Worm (Caenorhabditis elegans) whole organism, midembryonic: ENCODE measurements around the gene srd-67.
"Not testable (repeated sequence)": the region's sequence is repeated elsewhere in the genome, so short reads cannot be mapped to it uniquely, and the experiment has no call there.

ENCODE experiments used
- T22C8.4 ChIP-seq: fragments of 200-800 bp; sonication (Bioruptor generic); IDR thresholded peaks from 2 replicates; pipeline ENCODE4 v1.3.6; 2022; ENCODE audit warnings: missing genetic modification characterization, missing compliant biosample characterization
- cog-1 ChIP-seq: sonication (generic microtip); optimal IDR thresholded peaks from 2 replicates; lab custom pipeline; 2016; ENCODE audit warnings: missing genetic modification characterization, missing compliant biosample characterization
- flt-1 ChIP-seq: fragments of 200-800 bp; sonication (Bioruptor generic); IDR thresholded peaks from 2 replicates; pipeline ENCODE4 v1.3.6; 2022; ENCODE audit warnings: missing genetic modification characterization, missing compliant biosample characterization
- klf-2 ChIP-seq: fragments of 200-800 bp; sonication (Bioruptor generic); conservative IDR thresholded peaks from 2 replicates; pipeline ENCODE4 v1.3.6; 2022; ENCODE audit warnings: missing genetic modification reagents, missing genetic modification characterization, missing compliant biosample characterization
- med-1 ChIP-seq: sonication (generic microtip); optimal IDR thresholded peaks from 2 replicates; lab custom pipeline; 2017; ENCODE audit warnings: missing genetic modification characterization, mild to moderate bottlenecking, missing compliant biosample characterization, antibody characterized with exemption, missing genetic modification reagents; ENCODE audit not compliant: insufficient read depth
- ref-1 ChIP-seq: fragments of 200-800 bp; sonication (Bioruptor generic); conservative IDR thresholded peaks from 2 replicates; pipeline ENCODE4 v1.3.6; 2022; ENCODE audit warnings: missing genetic modification reagents, missing genetic modification characterization, missing compliant biosample characterization
- tab-1 ChIP-seq: fragments of 200-800 bp; sonication (Bioruptor generic); IDR thresholded peaks from 2 replicates; pipeline ENCODE4 v1.3.6; 2022; ENCODE audit warnings: missing genetic modification characterization, missing compliant biosample characterization
- ztf-23 ChIP-seq: fragments of 200-800 bp; sonication (Bioruptor generic); IDR thresholded peaks from 2 replicates; pipeline ENCODE4 v1.3.6; 2022; ENCODE audit warnings: missing genetic modification reagents, missing genetic modification characterization, missing compliant biosample characterization
- ztf-29 ChIP-seq: fragments of 200-800 bp; sonication (Bioruptor generic); IDR thresholded peaks from 2 replicates; pipeline ENCODE4 v1.3.6; 2022; ENCODE audit warnings: missing genetic modification reagents, missing genetic modification characterization, missing compliant biosample characterization

The srd-67 gene

DNA sequence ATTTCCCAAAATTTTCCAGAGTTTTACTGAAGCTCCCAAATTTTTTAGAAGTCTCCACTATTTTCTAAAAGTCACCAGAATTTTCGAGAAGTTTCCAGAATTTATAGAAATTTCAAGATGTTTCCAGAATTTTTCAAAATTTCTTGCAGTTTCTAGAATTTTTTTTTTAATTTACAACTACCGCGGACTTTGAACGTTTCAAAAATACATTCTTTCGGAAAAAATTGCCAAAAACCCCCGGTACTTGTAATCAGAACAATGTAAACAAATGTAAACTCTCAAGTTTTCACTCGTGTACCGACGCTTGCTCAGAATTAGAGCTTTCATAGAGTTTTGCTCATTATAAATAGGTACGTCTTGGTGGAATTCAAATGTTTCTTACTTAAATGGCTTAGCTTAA lies 27.1 kb upstream of the srd-67 start, which contains the start of gene fbxa-39:
Gene fbxa-39, plus strand, starts transcription at position 301 of the 400 bp plus-strand sequence.
- no peak for TF ChIP-seq cog-1 (tag; lab: Kevin White, UChicago)
- no peak for TF ChIP-seq ref-1 (GFP tag; lab: Robert Waterston, UW)
- no peak for TF ChIP-seq ztf-29 (GFP tag; lab: Robert Waterston, UW)
- TF ChIP-seq tab-1, result no peak
- no peak for TF ChIP-seq klf-2 (GFP tag; lab: Robert Waterston, UW)
- TF ChIP-seq med-1, result no peak
- no peak for TF ChIP-seq T22C8.4 (GFP tag; lab: Robert Waterston, UW)
- no peak for TF ChIP-seq ztf-23 (GFP tag; lab: Robert Waterston, UW)
- TF ChIP-seq flt-1, result no peak

DNA sequence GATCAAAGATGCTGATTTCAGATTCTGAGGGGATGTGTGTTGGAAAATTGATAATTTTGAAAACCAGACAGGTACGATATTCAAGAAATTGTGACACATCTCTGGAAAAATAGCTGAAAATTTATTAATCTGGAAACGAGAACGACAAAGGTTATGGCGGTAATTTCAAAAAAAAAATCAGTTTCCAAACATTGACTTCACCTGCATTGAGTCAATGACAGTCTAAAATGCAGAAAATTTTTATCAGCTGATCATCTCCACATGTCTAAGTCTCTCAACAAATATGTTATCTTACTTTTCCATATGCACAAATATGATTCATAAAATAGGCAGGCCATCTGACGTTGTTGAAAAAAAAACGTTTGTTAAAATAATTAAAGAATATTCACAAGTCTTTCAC lies 26.4 kb upstream of the srd-67 start, which contains the start of gene fbxa-48:
Gene fbxa-48, minus strand, starts transcription at position 101 of the 400 bp plus-strand sequence.
- TF ChIP-seq flt-1 (no peak), cog-1 (tag; lab: Kevin White, UChicago) (no peak), ztf-29 (GFP tag; lab: Robert Waterston, UW) (no peak), ztf-23 (GFP tag; lab: Robert Waterston, UW) (no peak), T22C8.4 (GFP tag; lab: Robert Waterston, UW) (no peak), med-1 (no peak), ref-1 (GFP tag; lab: Robert Waterston, UW) (no peak), tab-1 (no peak), klf-2 (GFP tag; lab: Robert Waterston, UW) (no peak)

DNA sequence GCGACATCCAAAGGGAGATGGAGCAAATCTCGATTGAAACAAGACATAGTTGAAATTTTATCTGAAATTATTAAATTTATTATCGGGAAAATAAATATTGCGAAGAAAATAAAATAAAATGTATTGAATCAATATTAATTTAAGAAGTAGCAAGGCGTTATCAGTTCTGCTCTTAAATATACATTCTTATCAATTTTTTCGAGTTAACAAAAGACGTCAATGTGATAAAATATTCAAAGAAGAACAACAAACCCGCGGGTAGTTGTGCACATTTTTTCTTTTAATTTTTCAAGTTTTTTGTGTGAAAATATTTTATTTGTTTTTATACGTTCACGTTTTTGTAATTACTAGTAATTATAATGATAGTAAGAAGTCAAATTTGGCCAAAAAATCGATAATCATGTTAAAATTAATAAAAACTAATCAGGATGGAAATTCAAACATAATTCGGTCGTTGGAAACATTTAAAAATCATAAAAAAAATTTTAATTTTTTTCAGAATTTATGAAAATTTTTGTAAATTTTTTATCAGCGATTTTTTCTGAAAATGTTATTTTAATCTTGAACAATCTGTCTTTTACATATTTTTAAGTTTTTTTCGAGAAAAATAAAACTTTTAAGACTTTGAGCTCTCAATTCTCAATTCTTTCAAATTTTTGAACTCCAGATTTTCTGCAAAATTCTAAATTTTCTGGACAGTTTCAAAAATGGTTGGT lies 20.5 kb upstream of the srd-67 start, which contains the start of gene fbxa-9:
Gene fbxa-9, plus strand, starts transcription at position 666 of the 716 bp plus-strand sequence.
- TF ChIP-seq ztf-23 (GFP tag; lab: Robert Waterston, UW) (no peak), ref-1 (GFP tag; lab: Robert Waterston, UW) (no peak), med-1 (no peak), flt-1 (no peak), cog-1 (tag; lab: Kevin White, UChicago) (no peak), ztf-29 (GFP tag; lab: Robert Waterston, UW) (no peak), klf-2 (GFP tag; lab: Robert Waterston, UW) (no peak), tab-1 (no peak)

DNA sequence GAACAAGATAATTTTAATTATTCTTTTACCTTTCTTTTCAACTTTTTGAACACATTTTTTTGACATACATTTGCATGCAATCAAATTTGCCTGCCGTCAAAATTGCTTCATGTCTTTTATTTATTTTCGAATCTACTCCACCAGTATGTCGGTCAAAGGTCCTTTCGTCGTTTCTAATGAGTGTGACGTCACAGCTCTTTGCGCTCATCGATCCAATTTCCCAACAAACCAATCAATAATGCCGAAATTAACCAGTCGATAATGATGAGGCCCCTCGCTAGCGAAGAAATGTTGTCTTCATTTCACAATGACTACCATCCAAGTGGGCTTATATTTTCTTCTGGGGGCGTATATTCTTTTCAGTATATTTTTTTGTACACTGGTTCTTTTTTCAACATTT lies 17.3 kb upstream of the srd-67 start, which contains the start of gene Y54F10BM.6:
Gene Y54F10BM.6, plus strand, starts transcription at position 301 of the 400 bp plus-strand sequence.
- TF ChIP-seq klf-2 (GFP tag; lab: Robert Waterston, UW), result no peak
- TF ChIP-seq ztf-29 (GFP tag; lab: Robert Waterston, UW), result no peak
- no peak for TF ChIP-seq T22C8.4 (GFP tag; lab: Robert Waterston, UW)
- no peak for TF ChIP-seq med-1
- no peak for TF ChIP-seq flt-1
- TF ChIP-seq tab-1, result no peak
- no peak for TF ChIP-seq ztf-23 (GFP tag; lab: Robert Waterston, UW)
- TF ChIP-seq cog-1 (tag; lab: Kevin White, UChicago), result no peak
- no peak for TF ChIP-seq ref-1 (GFP tag; lab: Robert Waterston, UW)

ce11 chrIII:2261353-2261752 lies 15.7 kb upstream of the srd-67 start, which contains the start of gene fbxa-42:
fbxa-42 (minus strand) TSS chrIII:2261453.
- TF ChIP-seq tab-1; flt-1; T22C8.4 (GFP tag; lab: Robert Waterston, UW): not testable (repeated sequence)

ce11 chrIII:2259329-2259728 lies 13.7 kb upstream of the srd-67 start:
- no peak for TF ChIP-seq tab-1
- TF ChIP-seq cog-1 (tag; lab: Kevin White, UChicago), result no peak
- no peak for TF ChIP-seq med-1
- no peak for TF ChIP-seq T22C8.4 (GFP tag; lab: Robert Waterston, UW)
- TF ChIP-seq ztf-29 (GFP tag; lab: Robert Waterston, UW), result no peak
- no peak for TF ChIP-seq ref-1 (GFP tag; lab: Robert Waterston, UW)
- TF ChIP-seq flt-1, result no peak
- no peak for TF ChIP-seq ztf-23 (GFP tag; lab: Robert Waterston, UW)
- TF ChIP-seq klf-2 (GFP tag; lab: Robert Waterston, UW), result no peak

DNA sequence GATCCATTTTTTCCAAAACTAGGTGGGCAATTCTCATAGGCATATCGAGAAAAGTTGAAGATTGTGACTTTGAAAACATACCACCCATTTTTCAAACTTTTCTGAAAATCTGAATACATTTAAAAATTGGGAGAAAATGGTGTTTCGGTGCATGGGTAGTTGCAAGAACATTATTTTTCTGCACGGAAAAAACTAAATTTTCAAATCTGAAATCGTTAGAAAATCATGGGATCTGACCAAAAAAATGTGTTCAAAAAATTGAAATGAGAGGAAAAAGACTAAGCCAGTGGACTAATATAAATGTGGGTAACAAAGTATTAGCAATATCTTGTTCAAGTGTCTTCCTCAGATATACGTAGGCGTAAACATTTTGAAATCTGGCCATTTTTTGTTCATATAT lies 13.2 kb upstream of the srd-67 start, which contains the start of gene fbxa-43:
Gene fbxa-43, minus strand, starts transcription at position 101 of the 400 bp plus-strand sequence.
- TF ChIP-seq ztf-29 (GFP tag; lab: Robert Waterston, UW) (no peak), tab-1 (no peak), T22C8.4 (GFP tag; lab: Robert Waterston, UW) (no peak), med-1 (no peak), cog-1 (tag; lab: Kevin White, UChicago) (no peak), flt-1 (no peak), ztf-23 (GFP tag; lab: Robert Waterston, UW) (no peak), ref-1 (GFP tag; lab: Robert Waterston, UW) (no peak), klf-2 (GFP tag; lab: Robert Waterston, UW) (no peak)

DNA sequence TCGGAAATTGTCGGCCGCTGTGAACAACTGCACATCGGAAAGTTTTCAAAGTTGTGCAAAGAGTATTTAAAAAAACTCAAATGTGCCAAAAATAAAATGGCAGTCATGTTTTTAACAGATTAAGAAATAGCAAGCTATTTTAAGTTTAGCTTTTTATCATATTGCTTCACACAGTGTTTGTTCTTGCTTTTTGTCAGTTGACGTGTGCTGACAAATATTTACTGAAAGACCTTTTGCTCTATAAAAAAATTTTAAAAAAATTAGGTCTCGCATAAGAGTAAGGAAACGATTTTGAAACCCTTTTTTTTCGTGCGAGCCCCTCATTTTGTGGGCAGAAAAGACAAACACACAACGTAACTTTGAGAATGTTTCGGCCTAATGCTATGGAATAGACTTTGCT lies 9.9 kb upstream of the srd-67 start, which contains the start of gene fbxa-71:
Gene fbxa-71, plus strand, starts transcription at position 301 of the 400 bp plus-strand sequence.
- TF ChIP-seq med-1 (no peak), T22C8.4 (GFP tag; lab: Robert Waterston, UW) (no peak), flt-1 (no peak), tab-1 (no peak), ref-1 (GFP tag; lab: Robert Waterston, UW) (no peak), klf-2 (GFP tag; lab: Robert Waterston, UW) (no peak), ztf-29 (GFP tag; lab: Robert Waterston, UW) (no peak), cog-1 (tag; lab: Kevin White, UChicago) (no peak), ztf-23 (GFP tag; lab: Robert Waterston, UW) (no peak)

DNA sequence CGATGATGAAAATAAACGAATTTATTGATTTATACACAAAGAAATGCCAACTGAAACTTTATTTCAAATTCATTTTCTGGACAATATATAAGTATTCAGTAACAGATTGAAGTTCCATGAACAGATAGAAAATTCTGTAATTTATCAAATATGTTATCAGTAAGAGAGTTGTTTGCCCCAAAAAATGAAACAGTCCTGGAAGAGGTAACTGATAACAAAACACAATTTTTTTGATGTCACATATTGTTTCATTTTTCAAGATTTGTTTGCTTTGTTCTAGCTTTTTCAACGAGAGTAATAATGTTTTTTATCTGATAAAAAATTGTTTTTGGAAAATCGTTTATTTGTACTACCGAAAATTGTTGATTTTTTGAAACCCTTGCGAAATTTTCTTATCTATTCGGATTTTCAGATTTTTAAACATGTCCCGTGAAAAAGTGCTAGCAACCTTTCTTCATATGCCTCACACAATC lies 7.4 kb upstream of the srd-67 start, which contains the start of gene fbxa-73:
Gene fbxa-73, plus strand, starts transcription at position 423 of the 473 bp plus-strand sequence.
- TF ChIP-seq klf-2 (GFP tag; lab: Robert Waterston, UW) (no peak), ref-1 (GFP tag; lab: Robert Waterston, UW) (no peak), cog-1 (tag; lab: Kevin White, UChicago) (no peak), flt-1 (no peak), T22C8.4 (GFP tag; lab: Robert Waterston, UW) (no peak), med-1 (no peak), ztf-29 (GFP tag; lab: Robert Waterston, UW) (no peak), ztf-23 (GFP tag; lab: Robert Waterston, UW) (no peak), tab-1 (no peak)
